Worm (Caenorhabditis elegans): Measurements from ENCODE around the gene str-253.

DNA sequence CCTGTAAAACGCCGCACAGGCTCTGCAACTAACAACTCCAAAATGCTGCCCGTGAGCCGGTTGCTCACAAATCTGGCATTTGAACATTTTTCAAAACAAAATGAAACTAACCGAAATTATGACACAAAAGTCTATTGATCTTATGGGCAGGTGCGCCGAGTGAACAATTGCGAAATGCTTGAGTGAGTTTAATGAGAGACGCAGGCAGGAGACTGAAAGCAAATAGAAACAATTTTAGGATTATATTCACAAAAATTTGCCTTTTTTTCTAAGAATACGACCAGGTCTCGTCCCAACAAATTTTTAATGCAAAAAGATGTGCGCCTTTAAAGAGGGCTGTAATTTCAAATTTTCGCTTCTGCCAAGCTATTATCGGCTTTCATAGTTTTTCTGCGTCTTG lies 10.1 kb upstream of the str-253 start, which contains the start of gene nhr-183:
- no peak for TF ChIP-seq nhr-67 (tag; optimal IDR thresholded peaks at IDR 0.05)
- no peak for TF ChIP-seq nhr-77 (tag; optimal IDR thresholded peaks at IDR 0.05)
- no peak for TF ChIP-seq ama-1 (optimal IDR thresholded peaks at IDR 0.05)
- no peak for TF ChIP-seq aly-2 (tag; optimal IDR thresholded peaks at IDR 0.05)
- no peak for TF ChIP-seq ceh-28 (tag; optimal IDR thresholded peaks at IDR 0.05)
- TF ChIP-seq snpc-4 (tag; optimal IDR thresholded peaks at IDR 0.05): no peak
- TF ChIP-seq ZK546.5 (tag; optimal IDR thresholded peaks at IDR 0.05): no peak
- TF ChIP-seq unc-39 (tag; optimal IDR thresholded peaks at IDR 0.05): no peak
- TF ChIP-seq elt-2 (tag; optimal IDR thresholded peaks at IDR 0.05): no peak
- no peak for TF ChIP-seq mdl-1 (tag; optimal IDR thresholded peaks at IDR 0.05)
- no peak for TF ChIP-seq egl-27 (tag; optimal IDR thresholded peaks at IDR 0.05)
- TF ChIP-seq nhr-237 (tag; optimal IDR thresholded peaks at IDR 0.05): no peak
